Fruit fly (Drosophila melanogaster) S2 (cell line): ENCODE measurements around the gene LManII.

ENCODE experiments used
- CG8478 ChIP-seq: fragments of >200 bp; optimal IDR thresholded peaks from 2 replicates; lab custom pipeline; 2018
- CTCF ChIP-seq, 2 experiments: fragments of >200 bp; optimal IDR thresholded peaks; 2 replicates each; lab custom pipeline; 2018

dm6 chr2L:10474268-10474678 lies 16.8 kb downstream of the LManII start, which contains the start of gene RluA-1:
- TF ChIP-seq CG8478 (lab: Kevin White, UChicago) (no peak), CTCF (optimal IDR thresholded peaks at IDR 0.05; lab: Kevin White, UChicago) (no peak)
